Worm (Caenorhabditis elegans): ENCODE results near the gene T05C1.5.

T05C1.5 gene

ce11 chrII:4511911-4512310 lies 21.3 kb upstream of the T05C1.5 start, which contains the start of gene cyp-23A1:
Gene cyp-23A1 (plus strand): TSS chrII:4512211.
- TF ChIP-seq tab-1 (GFP tag; IDR thresholded peaks at IDR 0.05) (no peak), cog-1 (tag; optimal IDR thresholded peaks at IDR 0.05) (no peak), ztf-23 (GFP tag; IDR thresholded peaks at IDR 0.05) (no peak), klf-2 (GFP tag; conservative IDR thresholded peaks at IDR 0.05) (no peak), flt-1 (GFP tag; IDR thresholded peaks at IDR 0.05) (no peak), med-1 (GFP tag; optimal IDR thresholded peaks at IDR 0.05; ENCODE audit: insufficient read depth) (no peak), ztf-29 (GFP tag; IDR thresholded peaks at IDR 0.05) (no peak), T22C8.4 (GFP tag; IDR thresholded peaks at IDR 0.05) (no peak), ref-1 (GFP tag; conservative IDR thresholded peaks at IDR 0.05) (no peak)

ce11 chrII:4510684-4511083 lies 20.1 kb upstream of the T05C1.5 start:
- TF ChIP-seq tab-1 (GFP tag; IDR thresholded peaks at IDR 0.05) (no peak), flt-1 (GFP tag; IDR thresholded peaks at IDR 0.05) (no peak), ztf-23 (GFP tag; IDR thresholded peaks at IDR 0.05) (no peak), ztf-29 (GFP tag; IDR thresholded peaks at IDR 0.05) (no peak), ref-1 (GFP tag; conservative IDR thresholded peaks at IDR 0.05) (no peak), med-1 (GFP tag; optimal IDR thresholded peaks at IDR 0.05; ENCODE audit: insufficient read depth) (no peak)

ce11 chrII:4507669-4508068 lies 17.0 kb upstream of the T05C1.5 start:
- TF ChIP-seq klf-2 (GFP tag; conservative IDR thresholded peaks at IDR 0.05) (no peak), cog-1 (tag; optimal IDR thresholded peaks at IDR 0.05) (no peak), ztf-23 (GFP tag; IDR thresholded peaks at IDR 0.05) (no peak), med-1 (GFP tag; optimal IDR thresholded peaks at IDR 0.05; ENCODE audit: insufficient read depth) (no peak), tab-1 (GFP tag; IDR thresholded peaks at IDR 0.05) (no peak)

ce11 chrII:4506552-4507291 lies 16.1 kb upstream of the T05C1.5 start:
- TF ChIP-seq tab-1 (GFP tag; IDR thresholded peaks at IDR 0.05) (no peak), cog-1 (tag; optimal IDR thresholded peaks at IDR 0.05) (no peak), ztf-23 (GFP tag; IDR thresholded peaks at IDR 0.05) (no peak), ztf-29 (GFP tag; IDR thresholded peaks at IDR 0.05) (no peak), med-1 (GFP tag; optimal IDR thresholded peaks at IDR 0.05; ENCODE audit: insufficient read depth) (no peak), ref-1 (GFP tag; conservative IDR thresholded peaks at IDR 0.05) (no peak), T22C8.4 (GFP tag; IDR thresholded peaks at IDR 0.05) (no peak), klf-2 (GFP tag; conservative IDR thresholded peaks at IDR 0.05) (no peak), flt-1 (GFP tag; IDR thresholded peaks at IDR 0.05) (no peak)

ce11 chrII:4505097-4505626 lies 14.5 kb upstream of the T05C1.5 start, which contains the start of gene camt-1:
Gene camt-1 (minus strand): TSS chrII:4505147.
- TF ChIP-seq klf-2 (GFP tag; conservative IDR thresholded peaks at IDR 0.05) (no peak), tab-1 (GFP tag; IDR thresholded peaks at IDR 0.05) (no peak), ztf-29 (GFP tag; IDR thresholded peaks at IDR 0.05) (no peak), ref-1 (GFP tag; conservative IDR thresholded peaks at IDR 0.05) (no peak), flt-1 (GFP tag; IDR thresholded peaks at IDR 0.05) (no peak), med-1 (GFP tag; optimal IDR thresholded peaks at IDR 0.05; ENCODE audit: insufficient read depth) (no peak), T22C8.4 (GFP tag; IDR thresholded peaks at IDR 0.05) (no peak), cog-1 (tag; optimal IDR thresholded peaks at IDR 0.05) (no peak)

ce11 chrII:4495844-4496243 lies 5.2 kb upstream of the T05C1.5 start:
- no peak for TF ChIP-seq klf-2 (GFP tag; conservative IDR thresholded peaks at IDR 0.05)
- no peak for TF ChIP-seq cog-1 (tag; optimal IDR thresholded peaks at IDR 0.05)
- no peak for TF ChIP-seq T22C8.4 (GFP tag; IDR thresholded peaks at IDR 0.05)
- TF ChIP-seq tab-1 (GFP tag; IDR thresholded peaks at IDR 0.05) = no peak
- no peak for TF ChIP-seq ref-1 (GFP tag; conservative IDR thresholded peaks at IDR 0.05)
- TF ChIP-seq flt-1 (GFP tag; IDR thresholded peaks at IDR 0.05) = no peak
- no peak for TF ChIP-seq ztf-29 (GFP tag; IDR thresholded peaks at IDR 0.05)
- no peak for TF ChIP-seq med-1 (GFP tag; optimal IDR thresholded peaks at IDR 0.05; ENCODE audit: insufficient read depth)
- no peak for TF ChIP-seq ztf-23 (GFP tag; IDR thresholded peaks at IDR 0.05)

- TF ChIP-seq klf-2 (GFP tag; conservative IDR thresholded peaks at IDR 0.05) = no peak
- TF ChIP-seq tab-1 (GFP tag; IDR thresholded peaks at IDR 0.05) = no peak
- TF ChIP-seq ztf-23 (GFP tag; IDR thresholded peaks at IDR 0.05) = no peak
- TF ChIP-seq ztf-29 (GFP tag; IDR thresholded peaks at IDR 0.05) = no peak
- no peak for TF ChIP-seq cog-1 (tag; optimal IDR thresholded peaks at IDR 0.05)
- no peak for TF ChIP-seq ref-1 (GFP tag; conservative IDR thresholded peaks at IDR 0.05)
- TF ChIP-seq T22C8.4 (GFP tag; IDR thresholded peaks at IDR 0.05) = no peak
- no peak for TF ChIP-seq flt-1 (GFP tag; IDR thresholded peaks at IDR 0.05)
- TF ChIP-seq med-1 (GFP tag; optimal IDR thresholded peaks at IDR 0.05; ENCODE audit: insufficient read depth) = no peak
Observed at ce11 chrII:4494532-4494931, 3.9 kb upstream of the T05C1.5 start.

ce11 chrII:4489288-4489687 lies 1.3 kb downstream of the T05C1.5 start, which contains the start of gene T05C1.3:
Gene T05C1.3 (minus strand): TSS chrII:4489388.
- TF ChIP-seq flt-1 (GFP tag; IDR thresholded peaks at IDR 0.05) = no peak
- no peak for TF ChIP-seq ztf-29 (GFP tag; IDR thresholded peaks at IDR 0.05)
- TF ChIP-seq tab-1 (GFP tag; IDR thresholded peaks at IDR 0.05) = no peak
- no peak for TF ChIP-seq ztf-23 (GFP tag; IDR thresholded peaks at IDR 0.05)
- no peak for TF ChIP-seq ref-1 (GFP tag; conservative IDR thresholded peaks at IDR 0.05)
- no peak for TF ChIP-seq klf-2 (GFP tag; conservative IDR thresholded peaks at IDR 0.05)
- TF ChIP-seq T22C8.4 (GFP tag; IDR thresholded peaks at IDR 0.05) = no peak
- no peak for TF ChIP-seq med-1 (GFP tag; optimal IDR thresholded peaks at IDR 0.05; ENCODE audit: insufficient read depth)
- no peak for TF ChIP-seq cog-1 (tag; optimal IDR thresholded peaks at IDR 0.05)

ce11 chrII:4482021-4482420 lies 8.6 kb downstream of the T05C1.5 start, which contains the start of gene T05C1.2:
Gene T05C1.2 (minus strand): TSS chrII:4482121.
- no peak for TF ChIP-seq cog-1 (tag; optimal IDR thresholded peaks at IDR 0.05)

ce11 chrII:4478303-4478702 lies 12.3 kb downstream of the T05C1.5 start, which contains the start of gene T05C1.1:
Gene T05C1.1 (plus strand): TSS chrII:4478603.
- TF ChIP-seq tab-1 (GFP tag; IDR thresholded peaks at IDR 0.05) = no peak
- no peak for TF ChIP-seq T22C8.4 (GFP tag; IDR thresholded peaks at IDR 0.05)
- TF ChIP-seq med-1 (GFP tag; optimal IDR thresholded peaks at IDR 0.05; ENCODE audit: insufficient read depth) = no peak
- no peak for TF ChIP-seq cog-1 (tag; optimal IDR thresholded peaks at IDR 0.05)
- TF ChIP-seq ref-1 (GFP tag; conservative IDR thresholded peaks at IDR 0.05) = no peak
- no peak for TF ChIP-seq flt-1 (GFP tag; IDR thresholded peaks at IDR 0.05)
- TF ChIP-seq klf-2 (GFP tag; conservative IDR thresholded peaks at IDR 0.05) = no peak
- TF ChIP-seq ztf-23 (GFP tag; IDR thresholded peaks at IDR 0.05) = no peak
- no peak for TF ChIP-seq ztf-29 (GFP tag; IDR thresholded peaks at IDR 0.05)

Data from whole organism, midembryonic.